Fruit fly (Drosophila melanogaster): ENCODE measurements around the gene Drak.
A peak's percentile ranks its signal among the peaks of the same experiment; 100 is the strongest.

The Drak gene

DNA sequence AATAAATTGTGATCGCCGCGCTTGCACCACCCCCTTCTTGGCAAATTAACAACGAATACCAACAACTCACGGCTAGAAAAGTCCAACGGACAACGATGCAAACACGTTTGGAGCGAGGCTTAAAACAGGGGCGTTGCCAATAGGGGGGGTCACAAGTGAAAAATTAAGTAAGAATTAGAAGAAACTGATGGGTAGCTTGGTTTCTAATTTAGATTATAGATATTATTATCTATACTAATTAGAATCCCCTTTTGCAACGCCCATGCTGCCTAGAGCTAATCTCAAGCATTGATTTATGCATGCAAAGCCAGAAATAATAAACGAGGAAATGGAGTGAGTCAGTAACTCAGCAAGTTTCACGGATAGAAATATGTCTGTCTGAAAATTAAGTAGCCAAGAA lies 25.5 kb downstream of the Drak start (continued):
- TF ChIP-seq ac (GFP tag; optimal IDR thresholded peaks at IDR 0.05) (no peak), CG18764 (GFP tag; optimal IDR thresholded peaks at IDR 0.05) (no peak), CG11456 (GFP tag; IDR thresholded peaks at IDR 0.05) (peak; percentile 90), crc (GFP tag; optimal IDR thresholded peaks at IDR 0.05) (no peak), Lim3 (GFP tag; IDR thresholded peaks at IDR 0.05) (no peak), chif (GFP tag; optimal IDR thresholded peaks at IDR 0.05) (peak in 1 of 2 experiments; percentile 37), mirr (GFP tag; optimal IDR thresholded peaks at IDR 0.05) (peak; percentile 3), crol (GFP tag; IDR thresholded peaks at IDR 0.05) (0 out of 2 replicates have a peak, but pooled peaks have one; percentile 26), bigmax (GFP tag; optimal IDR thresholded peaks at IDR 0.05) (no peak), gem (tag; optimal IDR thresholded peaks at IDR 0.05) (peak; percentile 82), nmo (GFP tag; optimal IDR thresholded peaks at IDR 0.05) (peak; percentile 68), CG2116 (GFP tag; optimal IDR thresholded peaks at IDR 0.05) (peak; percentile 10), dati (GFP tag; IDR thresholded peaks at IDR 0.05) (no peak), her (GFP tag; optimal IDR thresholded peaks at IDR 0.05) (no peak), fd64A (GFP tag; optimal IDR thresholded peaks at IDR 0.05) (peak; percentile 5), CG18599 (GFP tag; optimal IDR thresholded peaks at IDR 0.05) (peak; percentile 74), caup (GFP tag; optimal IDR thresholded peaks at IDR 0.05; ENCODE audit: severe bottlenecking) (peak; percentile 79), CHES-1-like (GFP tag; optimal IDR thresholded peaks at IDR 0.05) (no peak), Dfd (GFP tag; optimal IDR thresholded peaks at IDR 0.05) (no peak), salm (tag; optimal IDR thresholded peaks at IDR 0.05) (peak; percentile 54), Meics (GFP tag; optimal IDR thresholded peaks at IDR 0.05) (peak; percentile 82), peb (GFP tag; IDR thresholded peaks at IDR 0.05) (peak; percentile 61), shn (GFP tag; optimal IDR thresholded peaks at IDR 0.05) (no peak), pho (GFP tag; optimal IDR thresholded peaks at IDR 0.05) (peak; percentile 34), CG30431 (GFP tag; optimal IDR thresholded peaks at IDR 0.05) (peak; percentile 58), sr (GFP tag; IDR thresholded peaks at IDR 0.05) (0 out of 3 replicates have a peak, but pooled peaks have one; percentile 19), ro (GFP tag; IDR thresholded peaks at IDR 0.05) (peak; percentile 23; the same call in 1 of the 2 replicates), CG10366 (GFP tag; IDR thresholded peaks at IDR 0.05) (peak; percentile 85), CG11398 (GFP tag; optimal IDR thresholded peaks at IDR 0.05) (no peak), twi (tag; optimal IDR thresholded peaks at IDR 0.05) (peak; percentile 8), eve (GFP tag; optimal IDR thresholded peaks at IDR 0.05) (peak in 1 of 2 experiments; percentile 73), kah (GFP tag; optimal IDR thresholded peaks at IDR 0.05) (peak; percentile 19), dmrt11E (tag; optimal IDR thresholded peaks at IDR 0.05) (peak; percentile 4), Deaf1 (tag; optimal IDR thresholded peaks at IDR 0.05) (peak; percentile 37), toy (GFP tag; IDR thresholded peaks at IDR 0.05) (no peak), emc (GFP tag; optimal IDR thresholded peaks at IDR 0.05) (no peak), CG12391 (tag; optimal IDR thresholded peaks at IDR 0.05) (peak; percentile 66), CG17359 (tag; optimal IDR thresholded peaks at IDR 0.05) (peak; percentile 78), lab (GFP tag; optimal IDR thresholded peaks at IDR 0.05) (peak; percentile 86), scrt (GFP tag; optimal IDR thresholded peaks at IDR 0.05) (peak; percentile 58), fd3F (GFP tag; optimal IDR thresholded peaks at IDR 0.05) (peak; percentile 77), CG17361 (GFP tag; IDR thresholded peaks at IDR 0.05) (peak; percentile 54; the same call in 2 of the 3 replicates), Hand (GFP tag; optimal IDR thresholded peaks at IDR 0.05) (peak; percentile 22), Taf1 (GFP tag; IDR thresholded peaks at IDR 0.05) (peak; percentile 84), ftz-f1 (GFP tag; optimal IDR thresholded peaks at IDR 0.05) (no peak), Sry-δ (GFP tag; optimal IDR thresholded peaks at IDR 0.05) (no peak), B-H2 (GFP tag; optimal IDR thresholded peaks at IDR 0.05) (no peak), chn (GFP tag; optimal IDR thresholded peaks at IDR 0.05) (peak; percentile 38), bbx (GFP tag; IDR thresholded peaks at IDR 0.05; ENCODE audit: partially characterized antibody) (no peak), CG15514 (GFP tag; optimal IDR thresholded peaks at IDR 0.05) (peak; percentile 67), Mad (GFP tag; optimal IDR thresholded peaks at IDR 0.05) (peak; percentile 56)

Measured in whole organism, embryonic.